Worm (Caenorhabditis elegans): ENCODE data around the gene R07B7.8.

- TF ChIP-seq W03F9.2 (tag; optimal IDR thresholded peaks at IDR 0.05) (no peak), him-1 (tag; optimal IDR thresholded peaks at IDR 0.05) (no peak)
These were observed 4.7 kb upstream of the R07B7.8 start, which contains the start of gene R07B7.12 for ce11 chrV:12088773-12089172.
